Fruit fly (Drosophila melanogaster) whole organism: ENCODE data around the gene CG14933.

Experiments
- CG8478 ChIP-seq: fragments of >200 bp; optimal IDR thresholded peaks from 2 replicates; lab custom pipeline; 2018; ENCODE audit warnings: inconsistent platforms
- Dll ChIP-seq: fragments of >200 bp; optimal IDR thresholded peaks from 2 replicates; lab custom pipeline; 2017
- EcR ChIP-seq, 2 experiments: fragments of >200 bp; optimal IDR thresholded peaks; 2 replicates each; lab custom pipeline; 2017; ENCODE audit warnings: missing biosample characterization in 2 of 2, missing genetic modification characterization in 2 of 2, missing genetic modification reagents in 2 of 2
- pan ChIP-seq: fragments of >200 bp; optimal IDR thresholded peaks from 2 replicates; lab custom pipeline; 2017
- psq ChIP-seq: fragments of >200 bp; optimal IDR thresholded peaks from 2 replicates; lab custom pipeline; 2017
- usp ChIP-seq: fragments of >200 bp; optimal IDR thresholded peaks from 2 replicates; lab custom pipeline; 2017; ENCODE audit warnings: missing biosample characterization, missing genetic modification characterization, mixed read lengths

The CG14933 gene

dm6 chr2L:11841538-11841937 is 1.1 kb upstream of the CG14933 start:
- TF ChIP-seq CG8478 (lab: Kevin White, UChicago) (no peak), psq (lab: Kevin White, UChicago) (no peak), usp (GFP tag; lab: Kevin White, UChicago) (no peak), pan (lab: Kevin White, UChicago) (no peak), EcR (GFP tag; optimal IDR thresholded peaks at IDR 0.05; lab: Kevin White, UChicago) (no peak), Dll (lab: Kevin White, UChicago) (no peak)

dm6 chr2L:11844278-11844677 is 1.6 kb downstream of the CG14933 start:
- TF ChIP-seq usp (GFP tag; lab: Kevin White, UChicago) (no peak), CG8478 (lab: Kevin White, UChicago) (no peak), EcR (GFP tag; optimal IDR thresholded peaks at IDR 0.05; lab: Kevin White, UChicago) (no peak), pan (lab: Kevin White, UChicago) (no peak), psq (lab: Kevin White, UChicago) (no peak), Dll (lab: Kevin White, UChicago) (no peak)

- TF ChIP-seq psq (lab: Kevin White, UChicago) (no peak), usp (GFP tag; lab: Kevin White, UChicago) (no peak), Dll (lab: Kevin White, UChicago) (no peak), CG8478 (lab: Kevin White, UChicago) (no peak), pan (lab: Kevin White, UChicago) (no peak), EcR (GFP tag; optimal IDR thresholded peaks at IDR 0.05; lab: Kevin White, UChicago) (no peak)
These were observed 2.6 kb downstream of the CG14933 start for dm6 chr2L:11845159-11845788.

- TF ChIP-seq usp (GFP tag; lab: Kevin White, UChicago), result no peak
- no peak for TF ChIP-seq Dll (lab: Kevin White, UChicago)
- TF ChIP-seq pan (lab: Kevin White, UChicago), result no peak
- TF ChIP-seq psq (lab: Kevin White, UChicago), result no peak
- no peak for TF ChIP-seq CG8478 (lab: Kevin White, UChicago)
- no peak for TF ChIP-seq EcR (GFP tag; optimal IDR thresholded peaks at IDR 0.05; lab: Kevin White, UChicago)
These were observed 4.3 kb downstream of the CG14933 start, which contains the start of gene Mal-B1 for dm6 chr2L:11846926-11847325. Gene Mal-B1, plus strand, starts transcription at chr2L:11847226.

dm6 chr2L:11849658-11850057 is 7.0 kb downstream of the CG14933 start, which contains the start of gene Mal-B2:
Gene Mal-B2, plus strand, starts transcription at chr2L:11849958.
- TF ChIP-seq CG8478 (lab: Kevin White, UChicago), result no peak
- no peak for TF ChIP-seq Dll (lab: Kevin White, UChicago)
- no peak for TF ChIP-seq psq (lab: Kevin White, UChicago)
- no peak for TF ChIP-seq EcR (GFP tag; optimal IDR thresholded peaks at IDR 0.05; lab: Kevin White, UChicago)
- TF ChIP-seq pan (lab: Kevin White, UChicago), result no peak
- TF ChIP-seq usp (GFP tag; lab: Kevin White, UChicago), result no peak

dm6 chr2L:11853130-11853529 is 10.5 kb downstream of the CG14933 start, which contains the start of gene CG42751:
Gene CG42751, plus strand, starts transcription at chr2L:11853430.
- TF ChIP-seq Dll (lab: Kevin White, UChicago), result no peak
- no peak for TF ChIP-seq pan (lab: Kevin White, UChicago)
- no peak for TF ChIP-seq psq (lab: Kevin White, UChicago)
- TF ChIP-seq usp (GFP tag; lab: Kevin White, UChicago), result no peak
- no peak for TF ChIP-seq CG8478 (lab: Kevin White, UChicago)
- TF ChIP-seq EcR (GFP tag; optimal IDR thresholded peaks at IDR 0.05; lab: Kevin White, UChicago), result no peak

dm6 chr2L:11870867-11871452 is 28.3 kb downstream of the CG14933 start:
- TF ChIP-seq pan (lab: Kevin White, UChicago), result peak; percentile 76
- TF ChIP-seq EcR (GFP tag; optimal IDR thresholded peaks at IDR 0.05; lab: Kevin White, UChicago), result no peak

dm6 chr2L:11874232-11874765 is 31.7 kb downstream of the CG14933 start:
- TF ChIP-seq EcR (GFP tag; optimal IDR thresholded peaks at IDR 0.05; lab: Kevin White, UChicago) (no peak), psq (lab: Kevin White, UChicago) (no peak), CG8478 (lab: Kevin White, UChicago) (no peak), usp (GFP tag; lab: Kevin White, UChicago) (no peak), pan (lab: Kevin White, UChicago) (no peak), Dll (lab: Kevin White, UChicago) (no peak)

- TF ChIP-seq pan (lab: Kevin White, UChicago) (no peak), Dll (lab: Kevin White, UChicago) (no peak), CG8478 (lab: Kevin White, UChicago) (no peak), usp (GFP tag; lab: Kevin White, UChicago) (no peak), psq (lab: Kevin White, UChicago) (no peak), EcR (GFP tag; optimal IDR thresholded peaks at IDR 0.05; lab: Kevin White, UChicago) (no peak)
These were observed 32.3 kb downstream of the CG14933 start for dm6 chr2L:11874890-11875289.

- TF ChIP-seq CG8478 (lab: Kevin White, UChicago), result no peak
- TF ChIP-seq Dll (lab: Kevin White, UChicago), result no peak
- TF ChIP-seq psq (lab: Kevin White, UChicago), result no peak
- no peak for TF ChIP-seq usp (GFP tag; lab: Kevin White, UChicago)
- TF ChIP-seq pan (lab: Kevin White, UChicago), result no peak
- TF ChIP-seq EcR (GFP tag; optimal IDR thresholded peaks at IDR 0.05; lab: Kevin White, UChicago), result no peak
These were observed 36.2 kb downstream of the CG14933 start for dm6 chr2L:11878812-11879328.

- TF ChIP-seq EcR (GFP tag; optimal IDR thresholded peaks at IDR 0.05; lab: Kevin White, UChicago), result no peak
- TF ChIP-seq pan (lab: Kevin White, UChicago), result no peak
- TF ChIP-seq Dll (lab: Kevin White, UChicago), result no peak
- no peak for TF ChIP-seq psq (lab: Kevin White, UChicago)
- TF ChIP-seq usp (GFP tag; lab: Kevin White, UChicago), result no peak
- no peak for TF ChIP-seq CG8478 (lab: Kevin White, UChicago)
These were observed 50.6 kb downstream of the CG14933 start for dm6 chr2L:11893269-11893668.
